Fruit fly (Drosophila melanogaster) whole organism, embryonic: ENCODE results near the gene frac.

Source experiments
- Antp ChIP-seq: fragments of 200-800 bp; sonication (Bioruptor generic); optimal IDR thresholded peaks from 3 replicates; lab custom pipeline; 2016; ENCODE audit warnings: missing biosample characterization, missing genetic modification characterization
- Atf3 ChIP-seq: fragments of 200-800 bp; sonication (Bioruptor generic); optimal IDR thresholded peaks from 3 replicates; lab custom pipeline; 2016; ENCODE audit warnings: missing biosample characterization, missing genetic modification characterization
- B-H2 ChIP-seq: fragments of 200-800 bp; sonication (Bioruptor generic); optimal IDR thresholded peaks from 2 replicates; lab custom pipeline; 2018; ENCODE audit warnings: missing biosample characterization, mild to moderate bottlenecking, missing genetic modification characterization
- C15 ChIP-seq: fragments of 200-800 bp; sonication (Bioruptor generic); IDR thresholded peaks from 3 replicates; pipeline ENCODE4 v1.3.6; 2022; ENCODE audit warnings: missing biosample characterization, missing genetic modification characterization
- CG11398 ChIP-seq: fragments of 200-800 bp; sonication (Bioruptor generic); optimal IDR thresholded peaks from 2 replicates; lab custom pipeline; 2016; ENCODE audit warnings: missing biosample characterization, missing genetic modification characterization
- CG12299 ChIP-seq: fragments of 200-800 bp; sonication (Bioruptor generic); optimal IDR thresholded peaks from 2 replicates; lab custom pipeline; 2018; ENCODE audit warnings: missing biosample characterization, mild to moderate bottlenecking, missing genetic modification characterization
- CG12744 ChIP-seq: fragments of 200-800 bp; sonication (Bioruptor generic); optimal IDR thresholded peaks from 2 replicates; lab custom pipeline; 2016; ENCODE audit warnings: missing biosample characterization, missing genetic modification characterization
- CG14710 ChIP-seq: fragments of 200-800 bp; sonication (Bioruptor generic); optimal IDR thresholded peaks from 3 replicates; lab custom pipeline; 2019; ENCODE audit warnings: missing biosample characterization, mild to moderate bottlenecking, missing genetic modification characterization, moderate library complexity
- CG14965 ChIP-seq: fragments of 200-800 bp; sonication (Bioruptor generic); optimal IDR thresholded peaks from 2 replicates; lab custom pipeline; 2016; ENCODE audit warnings: missing biosample characterization, missing genetic modification characterization, borderline replicate concordance
- CG15011 ChIP-seq: fragments of 200-800 bp; sonication (Bioruptor generic); optimal IDR thresholded peaks from 3 replicates; lab custom pipeline; 2018; ENCODE audit warnings: missing biosample characterization, mild to moderate bottlenecking, missing genetic modification characterization
- CG15601 ChIP-seq: fragments of 200-800 bp; sonication (Bioruptor generic); optimal IDR thresholded peaks from 3 replicates; lab custom pipeline; 2019; ENCODE audit warnings: missing biosample characterization, mild to moderate bottlenecking, missing genetic modification characterization, moderate library complexity
- CG1602 ChIP-seq: fragments of 200-800 bp; sonication (Bioruptor generic); optimal IDR thresholded peaks from 3 replicates; lab custom pipeline; 2016; ENCODE audit warnings: missing biosample characterization, missing genetic modification characterization
- CG17912 ChIP-seq: fragments of 200-800 bp; sonication (Bioruptor generic); optimal IDR thresholded peaks from 2 replicates; lab custom pipeline; 2018; ENCODE audit warnings: missing biosample characterization, mild to moderate bottlenecking, missing genetic modification characterization
- CG30403 ChIP-seq: fragments of 200-800 bp; sonication (Bioruptor generic); optimal IDR thresholded peaks from 3 replicates; lab custom pipeline; 2016; ENCODE audit warnings: missing biosample characterization, missing genetic modification characterization
- CG31365 ChIP-seq: fragments of 200-800 bp; sonication (Bioruptor generic); optimal IDR thresholded peaks from 2 replicates; lab custom pipeline; 2018; ENCODE audit warnings: missing biosample characterization, mild to moderate bottlenecking, missing genetic modification characterization
- CG32772 ChIP-seq: fragments of 200-800 bp; sonication (Bioruptor generic); IDR thresholded peaks from 2 replicates; pipeline ENCODE4 v1.3.6; 2022; ENCODE audit warnings: missing biosample characterization, missing genetic modification characterization
- CG42726 ChIP-seq: fragments of 200-800 bp; sonication (Bioruptor generic); IDR thresholded peaks from 2 replicates; pipeline ENCODE4 v1.3.6; 2022; ENCODE audit warnings: missing biosample characterization, missing genetic modification characterization; ENCODE audit not compliant: partially characterized antibody
- CG7839 ChIP-seq: fragments of 200-800 bp; sonication (Bioruptor generic); optimal IDR thresholded peaks from 3 replicates; lab custom pipeline; 2018; ENCODE audit warnings: missing biosample characterization, mild to moderate bottlenecking, missing genetic modification characterization, moderate library complexity
- CG7928 ChIP-seq: fragments of 200-800 bp; sonication (Bioruptor generic); optimal IDR thresholded peaks from 2 replicates; lab custom pipeline; 2017; ENCODE audit warnings: missing biosample characterization, mild to moderate bottlenecking, missing genetic modification characterization
- CG8478 ChIP-seq: fragments of >200 bp; optimal IDR thresholded peaks from 2 replicates; lab custom pipeline; 2018
- CG8924 ChIP-seq: fragments of 200-800 bp; optimal IDR thresholded peaks from 3 replicates; lab custom pipeline; 2019; ENCODE audit warnings: missing biosample characterization, mild to moderate bottlenecking, missing genetic modification characterization, moderate library complexity
- CrebB ChIP-seq: fragments of 200-800 bp; sonication (Bioruptor generic); optimal IDR thresholded peaks from 3 replicates; lab custom pipeline; 2018; ENCODE audit warnings: missing biosample characterization, mild to moderate bottlenecking, missing genetic modification characterization
- D19B ChIP-seq: fragments of 200-800 bp; sonication (Bioruptor generic); optimal IDR thresholded peaks from 2 replicates; lab custom pipeline; 2017; ENCODE audit warnings: missing biosample characterization, mild to moderate bottlenecking, missing genetic modification characterization
- Dfd ChIP-seq, 2 experiments: fragments of >200 bp; optimal IDR thresholded peaks; 2 replicates each; lab custom pipeline; 2017; ENCODE audit warnings: missing biosample characterization in 2 of 2, missing genetic modification characterization in 2 of 2
- Dp ChIP-seq: fragments of 200-800 bp; sonication (Bioruptor generic); optimal IDR thresholded peaks from 2 replicates; lab custom pipeline; 2018; ENCODE audit warnings: missing biosample characterization, mild to moderate bottlenecking, missing genetic modification characterization, moderate library complexity
- Fer3 ChIP-seq: fragments of 200-800 bp; sonication (Bioruptor generic); optimal IDR thresholded peaks from 2 replicates; lab custom pipeline; 2018; ENCODE audit warnings: missing biosample characterization, mild to moderate bottlenecking, missing genetic modification characterization, moderate library complexity
- Hr51 ChIP-seq, 2 experiments: fragments of 200-800 bp; sonication (Bioruptor generic); optimal IDR thresholded peaks; 2 replicates in 1 of 2; 3 replicates in 1 of 2; lab custom pipeline; 2016 to 2018; ENCODE audit warnings: missing biosample characterization in 2 of 2, missing genetic modification characterization in 2 of 2, mild to moderate bottlenecking in 1 of 2, moderate library complexity in 1 of 2
- Lhr ChIP-seq: fragments of 200-800 bp; sonication (Bioruptor generic); optimal IDR thresholded peaks from 3 replicates; lab custom pipeline; 2017; ENCODE audit warnings: mild to moderate bottlenecking, missing biosample characterization, missing genetic modification reagents, missing genetic modification characterization
- Meics ChIP-seq: fragments of 200-800 bp; sonication (Bioruptor generic); optimal IDR thresholded peaks from 2 replicates; lab custom pipeline; 2017; ENCODE audit warnings: missing biosample characterization, mild to moderate bottlenecking, missing genetic modification characterization
- Oli ChIP-seq: fragments of 200-800 bp; sonication (Bioruptor generic); optimal IDR thresholded peaks from 2 replicates; lab custom pipeline; 2018; ENCODE audit warnings: missing biosample characterization, mild to moderate bottlenecking, missing genetic modification characterization, moderate library complexity
- Pdp1 ChIP-seq, 2 experiments: fragments of 200-800 bp; sonication (Bioruptor generic); optimal IDR thresholded peaks; 3 replicates each; lab custom pipeline; 2016; ENCODE audit warnings: missing biosample characterization in 2 of 2, missing genetic modification characterization in 2 of 2, mild to moderate bottlenecking in 1 of 2, moderate library complexity in 1 of 2
- Rfx ChIP-seq: fragments of 200-800 bp; sonication (Bioruptor generic); IDR thresholded peaks from 2 replicates; pipeline ENCODE4 v1.3.6; 2022; ENCODE audit warnings: missing biosample characterization, missing genetic modification characterization
- Stat92E ChIP-seq, 3 experiments: fragments of >200 bp in 2 of 3; fragments of 200-800 bp in 1 of 3; sonication (Bioruptor generic) in 1 of 3; optimal IDR thresholded peaks; 2 replicates each; lab custom pipeline; 2017 to 2019; ENCODE audit warnings: missing biosample characterization in 3 of 3, missing genetic modification characterization in 3 of 3, mild to moderate bottlenecking in 1 of 3, moderate library complexity in 1 of 3
- Tbp ChIP-seq: fragments of >200 bp; optimal IDR thresholded peaks from 2 replicates; lab custom pipeline; 2018; ENCODE audit warnings: missing biosample characterization, missing genetic modification characterization
- ap ChIP-seq: fragments of 200-800 bp; sonication (Bioruptor generic); IDR thresholded peaks from 2 replicates; pipeline ENCODE4 v1.3.6; 2022; ENCODE audit warnings: missing biosample characterization, missing genetic modification characterization
- ash1 ChIP-seq: fragments of 200-800 bp; sonication (Bioruptor generic); optimal IDR thresholded peaks from 2 replicates; lab custom pipeline; 2018; ENCODE audit warnings: missing biosample characterization, mild to moderate bottlenecking, missing genetic modification characterization
- dan ChIP-seq: fragments of 200-800 bp; sonication (Bioruptor generic); IDR thresholded peaks from 2 replicates; pipeline ENCODE4 v1.3.6; 2022; ENCODE audit warnings: missing biosample characterization, missing genetic modification characterization
- emc ChIP-seq: fragments of 200-800 bp; sonication (Bioruptor generic); optimal IDR thresholded peaks from 2 replicates; lab custom pipeline; 2016; ENCODE audit warnings: missing biosample characterization, missing genetic modification characterization
- en ChIP-seq: fragments of 200-800 bp; sonication (Bioruptor generic); optimal IDR thresholded peaks from 2 replicates; lab custom pipeline; 2016; ENCODE audit warnings: missing biosample characterization, missing genetic modification characterization
- fd3F ChIP-seq: fragments of 200-800 bp; sonication (Bioruptor generic); optimal IDR thresholded peaks from 2 replicates; lab custom pipeline; 2018; ENCODE audit warnings: missing biosample characterization, mild to moderate bottlenecking, missing genetic modification characterization, moderate library complexity
- fru ChIP-seq: fragments of >200 bp; optimal IDR thresholded peaks from 2 replicates; lab custom pipeline; 2017
- gfzf ChIP-seq: fragments of 200-800 bp; sonication (Bioruptor generic); optimal IDR thresholded peaks from 2 replicates; lab custom pipeline; 2016; ENCODE audit warnings: missing biosample characterization, mild to moderate bottlenecking, missing genetic modification characterization, moderate library complexity
- grau ChIP-seq: fragments of 200-800 bp; optimal IDR thresholded peaks from 3 replicates; lab custom pipeline; 2019; ENCODE audit warnings: missing biosample characterization, mild to moderate bottlenecking, missing genetic modification characterization, moderate library complexity
- luna ChIP-seq: fragments of 200-800 bp; sonication (Bioruptor generic); optimal IDR thresholded peaks from 2 replicates; lab custom pipeline; 2016; ENCODE audit warnings: missing biosample characterization, missing genetic modification characterization
- mirr ChIP-seq: fragments of 200-800 bp; sonication (Bioruptor generic); optimal IDR thresholded peaks from 3 replicates; lab custom pipeline; 2018; ENCODE audit warnings: missing biosample characterization, mild to moderate bottlenecking, missing genetic modification characterization
- nerfin-1 ChIP-seq: fragments of 200-800 bp; sonication (Bioruptor generic); optimal IDR thresholded peaks from 3 replicates; lab custom pipeline; 2019; ENCODE audit warnings: missing biosample characterization, mild to moderate bottlenecking, missing genetic modification characterization, moderate library complexity
- org-1 ChIP-seq: fragments of 200-800 bp; sonication (Bioruptor generic); optimal IDR thresholded peaks from 2 replicates; lab custom pipeline; 2017; ENCODE audit warnings: missing biosample characterization, missing genetic modification characterization
- sd ChIP-seq: fragments of 200-800 bp; sonication (Bioruptor generic); optimal IDR thresholded peaks from 3 replicates; lab custom pipeline; 2018; ENCODE audit warnings: missing biosample characterization, mild to moderate bottlenecking, missing genetic modification characterization, moderate library complexity
- slbo ChIP-seq: fragments of 200-800 bp; sonication (Bioruptor generic); IDR thresholded peaks from 2 replicates; pipeline ENCODE4 v1.3.6; 2022; ENCODE audit warnings: missing biosample characterization, missing genetic modification characterization
- sna ChIP-seq: fragments of 200-800 bp; sonication (Bioruptor generic); IDR thresholded peaks from 2 replicates; pipeline ENCODE4 v1.3.6; 2022; ENCODE audit warnings: missing biosample characterization, missing genetic modification characterization; ENCODE audit not compliant: partially characterized antibody
- zf30C ChIP-seq: fragments of 200-800 bp; sonication (Bioruptor generic); optimal IDR thresholded peaks from 3 replicates; lab custom pipeline; 2018; ENCODE audit warnings: missing biosample characterization, mild to moderate bottlenecking, missing genetic modification characterization
- zfh1 ChIP-seq: fragments of 200-800 bp; sonication (Bioruptor generic); IDR thresholded peaks from 3 replicates; pipeline ENCODE4 v1.3.6; 2022; ENCODE audit warnings: missing biosample characterization, missing genetic modification characterization

frac gene

DNA sequence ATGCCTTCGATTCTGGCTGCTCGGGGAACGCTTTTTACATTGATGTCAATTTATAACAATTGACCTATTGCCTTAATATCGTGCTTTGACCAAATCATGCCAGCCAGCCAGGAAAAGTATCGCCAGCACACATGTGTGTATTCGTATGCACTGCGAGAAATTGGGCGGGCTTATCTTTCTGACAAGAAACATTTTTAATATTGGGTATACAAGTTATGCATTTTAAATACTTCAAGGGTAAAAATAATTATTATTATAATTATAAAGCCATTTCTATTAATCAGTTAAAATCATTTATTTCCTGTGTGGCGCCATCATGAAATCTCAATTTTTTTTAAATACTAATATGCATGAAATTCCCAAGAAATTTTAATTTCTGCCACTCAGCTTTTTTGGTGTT is 40.6 kb upstream of the frac start (continued):
- peak; percentile 41 for TF ChIP-seq CG8924 (tag; lab: Kevin White, UChicago)
- no peak for TF ChIP-seq luna (GFP tag; lab: Kevin White, UChicago)
- peak; percentile 57 for TF ChIP-seq CG7839 (tag; lab: Kevin White, UChicago)
- no peak for TF ChIP-seq Pdp1 (GFP tag; optimal IDR thresholded peaks at IDR 0.05; lab: Kevin White, UChicago)
- TF ChIP-seq dan (GFP tag; lab: Robert Waterston, UW), result no peak
- TF ChIP-seq sd (tag; lab: Kevin White, UChicago), result no peak
- no peak for TF ChIP-seq Lhr (GFP tag; lab: Kevin White, UChicago)
- TF ChIP-seq CG11398 (GFP tag; lab: Kevin White, UChicago), result no peak
- TF ChIP-seq CG12744 (GFP tag; lab: Kevin White, UChicago), result no peak
- TF ChIP-seq Fer3 (tag; lab: Kevin White, UChicago), result no peak
- TF ChIP-seq zf30C (GFP tag; lab: Kevin White, UChicago), result no peak
- peak; percentile 22 for TF ChIP-seq CG30403 (GFP tag; lab: Kevin White, UChicago)
- TF ChIP-seq Hr51 (GFP tag; optimal IDR thresholded peaks at IDR 0.05; lab: Kevin White, UChicago), result no peak
- TF ChIP-seq B-H2 (GFP tag; lab: Kevin White, UChicago), result no peak
- no peak for TF ChIP-seq gfzf (GFP tag; lab: Kevin White, UChicago)
- no peak for TF ChIP-seq ash1 (GFP tag; lab: Kevin White, UChicago)
- no peak for TF ChIP-seq Dfd (GFP tag; optimal IDR thresholded peaks at IDR 0.05; lab: Kevin White, UChicago)
- peak; percentile 46 for TF ChIP-seq CG14710 (tag; lab: Kevin White, UChicago)
- no peak for TF ChIP-seq CG15011 (GFP tag; lab: Kevin White, UChicago)
- no peak for TF ChIP-seq en (GFP tag; lab: Kevin White, UChicago)
- peak; percentile 40; the same call in 1 of the 2 replicates for TF ChIP-seq Rfx
- TF ChIP-seq mirr (GFP tag; lab: Kevin White, UChicago), result no peak
- TF ChIP-seq fd3F, result no peak
- peak; percentile 43 for TF ChIP-seq Oli (tag; lab: Kevin White, UChicago)
- TF ChIP-seq fru, result no peak
- no peak for TF ChIP-seq sna (GFP tag; lab: Robert Waterston, UW)
- no peak for TF ChIP-seq emc
- TF ChIP-seq CG8478 (lab: Kevin White, UChicago), result no peak
- TF ChIP-seq Tbp (GFP tag; lab: Kevin White, UChicago), result no peak
- TF ChIP-seq Antp (GFP tag; lab: Kevin White, UChicago), result no peak
- peak; percentile 58; the same call in 1 of the 3 replicates for TF ChIP-seq zfh1 (GFP tag; lab: Robert Waterston, UW)
- TF ChIP-seq CG7928 (GFP tag; lab: Kevin White, UChicago), result no peak
- TF ChIP-seq Meics (GFP tag; lab: Kevin White, UChicago), result no peak
- TF ChIP-seq CG31365 (tag; lab: Kevin White, UChicago), result no peak
- no peak for TF ChIP-seq CG15601
- no peak for TF ChIP-seq Dp
- TF ChIP-seq grau, result peak; percentile 47
- no peak for TF ChIP-seq ap (GFP tag; lab: Robert Waterston, UW)
- peak; percentile 48; the same call in 1 of the 2 replicates for TF ChIP-seq CG32772
- TF ChIP-seq D19B, result no peak
- TF ChIP-seq CG12299 (tag; lab: Kevin White, UChicago), result no peak
- no peak for TF ChIP-seq CG14965 (GFP tag; lab: Kevin White, UChicago)
- TF ChIP-seq CG17912 (GFP tag; lab: Kevin White, UChicago), result no peak
- no peak for TF ChIP-seq org-1
- TF ChIP-seq slbo, result peak; percentile 51
- no peak for TF ChIP-seq CG42726
- no peak for TF ChIP-seq Atf3 (GFP tag; lab: Kevin White, UChicago)
- TF ChIP-seq C15 (GFP tag; lab: Robert Waterston, UW), result no peak
- no peak for TF ChIP-seq Stat92E (GFP tag; optimal IDR thresholded peaks at IDR 0.05; lab: Kevin White, UChicago)
- TF ChIP-seq CG1602 (GFP tag; lab: Kevin White, UChicago), result peak; percentile 32
- TF ChIP-seq nerfin-1 (tag; lab: Kevin White, UChicago), result no peak
- TF ChIP-seq CrebB (tag; lab: Kevin White, UChicago), result no peak
